Fruit fly (Drosophila melanogaster) whole organism: ENCODE results near the gene Ankle2.

Experiments used
- CG8478 ChIP-seq: fragments of >200 bp; optimal IDR thresholded peaks from 2 replicates; lab custom pipeline; 2018; ENCODE audit warnings: inconsistent platforms
- Dll ChIP-seq: fragments of >200 bp; optimal IDR thresholded peaks from 2 replicates; lab custom pipeline; 2017
- EcR ChIP-seq, 2 experiments: fragments of >200 bp; optimal IDR thresholded peaks; 2 replicates each; lab custom pipeline; 2017; ENCODE audit warnings: missing biosample characterization in 2 of 2, missing genetic modification characterization in 2 of 2, missing genetic modification reagents in 2 of 2
- psq ChIP-seq: fragments of >200 bp; optimal IDR thresholded peaks from 2 replicates; lab custom pipeline; 2017
- usp ChIP-seq: fragments of >200 bp; optimal IDR thresholded peaks from 2 replicates; lab custom pipeline; 2017; ENCODE audit warnings: missing biosample characterization, missing genetic modification characterization, mixed read lengths

dm6 chrX:17532158-17532557, 46.9 kb downstream of the Ankle2 start:
- no peak for TF ChIP-seq CG8478 (lab: Kevin White, UChicago)
- TF ChIP-seq Dll = no peak
- TF ChIP-seq usp = no peak
- TF ChIP-seq EcR (GFP tag; optimal IDR thresholded peaks at IDR 0.05; lab: Kevin White, UChicago) = no peak
- no peak for TF ChIP-seq psq (lab: Kevin White, UChicago)
